Worm (Caenorhabditis elegans) whole organism, L4 larva: ENCODE results near the gene ufc-1.

ENCODE experiments used
- D1046.2 ChIP-seq: fragments of 200-800 bp; sonication (Bioruptor generic); IDR thresholded peaks from 2 replicates; pipeline ENCODE4 v1.3.6; 2022; ENCODE audit warnings: missing genetic modification characterization, missing compliant biosample characterization
- F49E8.2 ChIP-seq: sonication (generic microtip); optimal IDR thresholded peaks from 2 replicates; lab custom pipeline; 2016; ENCODE audit warnings: missing compliant biosample characterization, mild to moderate bottlenecking, missing genetic modification characterization, borderline replicate concordance
- ama-1 ChIP-seq: fragments of 150-350 bp; optimal IDR thresholded peaks from 2 replicates; lab custom pipeline; 2014; ENCODE audit warnings: inconsistent platforms, mixed read lengths
- attf-4 ChIP-seq: sonication (generic microtip); optimal IDR thresholded peaks from 3 replicates; lab custom pipeline; 2017; ENCODE audit warnings: missing biosample characterization, missing genetic modification characterization
- ceh-20 ChIP-seq: fragments of 200-800 bp; sonication (Bioruptor generic); IDR thresholded peaks from 2 replicates; pipeline ENCODE4 v1.3.6; 2022; ENCODE audit warnings: missing genetic modification reagents, missing genetic modification characterization, missing compliant biosample characterization
- daf-8 ChIP-seq: fragments of 200-800 bp; sonication (Bioruptor generic); IDR thresholded peaks from 2 replicates; pipeline ENCODE4 v1.3.6; 2022; ENCODE audit warnings: missing genetic modification characterization, missing compliant biosample characterization
- madf-9 ChIP-seq: fragments of 200-800 bp; sonication (Bioruptor generic); conservative IDR thresholded peaks from 2 replicates; pipeline ENCODE4 v1.3.6; 2022; ENCODE audit warnings: missing genetic modification reagents, missing genetic modification characterization, missing compliant biosample characterization
- nhr-111 ChIP-seq: fragments of 200-800 bp; sonication (Bioruptor generic); optimal IDR thresholded peaks from 2 replicates; lab custom pipeline; 2018; ENCODE audit warnings: mild to moderate bottlenecking, missing genetic modification characterization, missing compliant biosample characterization
- nhr-237 ChIP-seq: sonication (generic microtip); optimal IDR thresholded peaks from 2 replicates; lab custom pipeline; 2017; ENCODE audit warnings: missing biosample characterization, missing genetic modification characterization
- snpc-1.2 ChIP-seq: fragments of 200-800 bp; sonication (Bioruptor generic); IDR thresholded peaks from 2 replicates; pipeline ENCODE4 v1.3.6; 2022; ENCODE audit warnings: missing genetic modification reagents, missing genetic modification characterization, missing compliant biosample characterization
- ztf-11 ChIP-seq: fragments of 150-350 bp; optimal IDR thresholded peaks from 2 replicates; lab custom pipeline; 2014; ENCODE audit warnings: missing biosample characterization, missing genetic modification characterization

DNA sequence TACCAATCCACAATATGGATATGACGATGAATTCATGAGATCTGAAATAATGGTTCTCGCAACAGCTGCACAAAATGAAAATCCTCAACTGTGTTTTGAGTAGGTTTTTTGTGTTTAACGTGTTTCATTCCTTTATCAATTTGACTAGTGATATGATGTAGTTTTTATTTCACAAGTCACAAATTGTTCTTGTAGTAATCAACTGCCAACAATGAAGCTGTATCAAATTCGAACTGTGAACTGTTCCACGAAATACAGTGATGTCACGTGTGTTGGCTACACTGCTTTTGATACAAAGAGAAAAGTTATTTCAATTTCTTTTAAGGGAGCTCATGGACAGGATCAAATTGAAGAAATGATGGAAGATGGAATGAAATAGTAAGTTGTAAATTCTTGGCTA is 16.1 kb upstream of the ufc-1 start:
- TF ChIP-seq daf-8 (GFP tag; lab: Robert Waterston, UW) = no peak
- no peak for TF ChIP-seq attf-4 (tag; lab: Kevin White, UChicago)
- TF ChIP-seq nhr-237 (tag; lab: Kevin White, UChicago) = no peak
- no peak for TF ChIP-seq madf-9 (GFP tag; lab: Robert Waterston, UW)
- TF ChIP-seq ztf-11 = no peak
- no peak for TF ChIP-seq snpc-1.2 (GFP tag; lab: Robert Waterston, UW)
- TF ChIP-seq nhr-111 = no peak
- no peak for TF ChIP-seq ceh-20
- no peak for TF ChIP-seq D1046.2 (GFP tag; lab: Robert Waterston, UW)
- no peak for TF ChIP-seq ama-1 (lab: Kevin White, UChicago)
- TF ChIP-seq F49E8.2 (tag; lab: Kevin White, UChicago) = no peak
